Fruit fly (Drosophila melanogaster) whole organism, embryonic: ENCODE measurements around the gene soti.

ENCODE experiments used
- Atf6 ChIP-seq: fragments of 200-800 bp; sonication (Bioruptor generic); IDR thresholded peaks from 2 replicates; pipeline ENCODE4 v1.3.6; 2022; ENCODE audit warnings: missing biosample characterization, missing genetic modification characterization
- Bdp1 ChIP-seq: fragments of 200-800 bp; sonication (Bioruptor generic); optimal IDR thresholded peaks from 3 replicates; lab custom pipeline; 2016; ENCODE audit warnings: missing biosample characterization, missing genetic modification characterization
- CG10147 ChIP-seq: fragments of 200-800 bp; sonication (Bioruptor generic); optimal IDR thresholded peaks from 2 replicates; lab custom pipeline; 2019; ENCODE audit warnings: missing biosample characterization, mild to moderate bottlenecking, missing genetic modification characterization, moderate library complexity
- CG10979 ChIP-seq: fragments of 200-800 bp; sonication (Bioruptor generic); optimal IDR thresholded peaks from 2 replicates; lab custom pipeline; 2018; ENCODE audit warnings: missing biosample characterization, mild to moderate bottlenecking, missing genetic modification characterization, moderate library complexity
- CG11696 ChIP-seq: fragments of 200-800 bp; sonication (Bioruptor generic); IDR thresholded peaks from 2 replicates; pipeline ENCODE4 v1.3.6; 2022; ENCODE audit warnings: missing biosample characterization, missing genetic modification characterization
- CG12219 ChIP-seq: fragments of 200-800 bp; sonication (Bioruptor generic); optimal IDR thresholded peaks from 3 replicates; lab custom pipeline; 2018; ENCODE audit warnings: missing biosample characterization, mild to moderate bottlenecking, missing genetic modification characterization
- CG1233 ChIP-seq: fragments of 200-800 bp; sonication (Bioruptor generic); optimal IDR thresholded peaks from 4 replicates; lab custom pipeline; 2018; ENCODE audit warnings: missing biosample characterization, mild to moderate bottlenecking, missing genetic modification characterization
- CG13287 ChIP-seq: fragments of 200-800 bp; sonication (Bioruptor generic); IDR thresholded peaks from 2 replicates; pipeline ENCODE4 v1.3.6; 2022; ENCODE audit warnings: missing biosample characterization, missing genetic modification characterization; ENCODE audit not compliant: partially characterized antibody
- CG14860 ChIP-seq: fragments of 200-800 bp; sonication (Bioruptor generic); IDR thresholded peaks from 3 replicates; pipeline ENCODE4 v1.3.6; 2022; ENCODE audit warnings: missing biosample characterization, missing genetic modification characterization; ENCODE audit not compliant: partially characterized antibody
- CG2678 ChIP-seq: fragments of 200-800 bp; sonication (Bioruptor generic); optimal IDR thresholded peaks from 3 replicates; lab custom pipeline; 2019; ENCODE audit warnings: missing biosample characterization, mild to moderate bottlenecking, missing genetic modification characterization, moderate library complexity
- CG31224 ChIP-seq: fragments of 200-800 bp; sonication (Bioruptor generic); IDR thresholded peaks from 2 replicates; pipeline ENCODE4 v1.3.6; 2022; ENCODE audit warnings: missing biosample characterization, missing genetic modification characterization
- CG32532 ChIP-seq: fragments of 200-800 bp; sonication (Bioruptor generic); IDR thresholded peaks from 2 replicates; pipeline ENCODE4 v1.3.6; 2022; ENCODE audit warnings: missing biosample characterization, missing genetic modification characterization
- CG32767 ChIP-seq: fragments of 200-800 bp; sonication (Bioruptor generic); IDR thresholded peaks from 2 replicates; pipeline ENCODE4 v1.3.6; 2022; ENCODE audit warnings: missing biosample characterization, missing genetic modification characterization
- CG34422 ChIP-seq: fragments of 200-800 bp; sonication (Bioruptor generic); IDR thresholded peaks from 3 replicates; pipeline ENCODE4 v1.3.6; 2022; ENCODE audit warnings: missing biosample characterization, missing genetic modification characterization
- CG4360 ChIP-seq: fragments of 200-800 bp; sonication (Bioruptor generic); IDR thresholded peaks from 2 replicates; pipeline ENCODE4 v1.3.6; 2022; ENCODE audit warnings: missing biosample characterization, missing genetic modification characterization
- CG4820 ChIP-seq: fragments of 200-800 bp; sonication (Bioruptor generic); optimal IDR thresholded peaks from 3 replicates; lab custom pipeline; 2016; ENCODE audit warnings: missing biosample characterization, missing genetic modification characterization
- CG5180 ChIP-seq: fragments of 200-800 bp; sonication (Bioruptor generic); optimal IDR thresholded peaks from 3 replicates; lab custom pipeline; 2017; ENCODE audit warnings: missing biosample characterization, missing genetic modification characterization, mild to moderate bottlenecking, moderate library complexity, missing genetic modification reagents
- CG6654 ChIP-seq: fragments of 200-800 bp; sonication (Bioruptor generic); optimal IDR thresholded peaks from 2 replicates; lab custom pipeline; 2017; ENCODE audit warnings: missing biosample characterization, mild to moderate bottlenecking, missing genetic modification characterization
- CG8924 ChIP-seq: fragments of 200-800 bp; optimal IDR thresholded peaks from 3 replicates; lab custom pipeline; 2019; ENCODE audit warnings: missing biosample characterization, mild to moderate bottlenecking, missing genetic modification characterization, moderate library complexity
- CG8944 ChIP-seq: fragments of 200-800 bp; sonication (Bioruptor generic); optimal IDR thresholded peaks from 3 replicates; lab custom pipeline; 2016; ENCODE audit warnings: missing biosample characterization, missing genetic modification characterization
- CG9797 ChIP-seq: fragments of 200-800 bp; sonication (Bioruptor generic); optimal IDR thresholded peaks from 3 replicates; lab custom pipeline; 2018; ENCODE audit warnings: missing biosample characterization, mild to moderate bottlenecking, missing genetic modification characterization
- Chrac-16 ChIP-seq: fragments of 200-800 bp; sonication (Bioruptor generic); optimal IDR thresholded peaks from 3 replicates; lab custom pipeline; 2016; ENCODE audit warnings: missing biosample characterization, missing genetic modification characterization
- CkIIα-i1 ChIP-seq: fragments of 200-800 bp; sonication (Bioruptor generic); IDR thresholded peaks from 2 replicates; pipeline ENCODE4 v1.3.6; 2022; ENCODE audit warnings: missing biosample characterization, missing genetic modification characterization
- Fer1 ChIP-seq: fragments of 200-800 bp; sonication (Bioruptor generic); optimal IDR thresholded peaks from 2 replicates; lab custom pipeline; 2017; ENCODE audit warnings: missing biosample characterization, mild to moderate bottlenecking, missing genetic modification characterization
- Fer2 ChIP-seq: fragments of 200-800 bp; sonication (Bioruptor generic); optimal IDR thresholded peaks from 2 replicates; lab custom pipeline; 2018; ENCODE audit warnings: missing biosample characterization, mild to moderate bottlenecking, missing genetic modification characterization, moderate library complexity
- Fer3 ChIP-seq: fragments of 200-800 bp; sonication (Bioruptor generic); optimal IDR thresholded peaks from 2 replicates; lab custom pipeline; 2018; ENCODE audit warnings: missing biosample characterization, mild to moderate bottlenecking, missing genetic modification characterization, moderate library complexity
- GATAe ChIP-seq: fragments of 200-800 bp; sonication (Bioruptor generic); conservative IDR thresholded peaks from 2 replicates; pipeline ENCODE4 v1.3.6; 2022; ENCODE audit warnings: missing biosample characterization, missing genetic modification characterization
- HLH3B ChIP-seq: fragments of 200-800 bp; sonication (Bioruptor generic); IDR thresholded peaks from 2 replicates; pipeline ENCODE4 v1.3.6; 2022; ENCODE audit warnings: missing biosample characterization, missing genetic modification characterization
- HLH54F ChIP-seq: fragments of 200-800 bp; sonication (Bioruptor generic); optimal IDR thresholded peaks from 3 replicates; lab custom pipeline; 2016; ENCODE audit warnings: missing biosample characterization, missing genetic modification characterization
- Hey ChIP-seq: fragments of 200-800 bp; sonication (Bioruptor generic); optimal IDR thresholded peaks from 3 replicates; lab custom pipeline; 2018; ENCODE audit warnings: missing biosample characterization, mild to moderate bottlenecking, missing genetic modification characterization
- HmgD ChIP-seq: fragments of 200-800 bp; sonication (Bioruptor generic); optimal IDR thresholded peaks from 3 replicates; lab custom pipeline; 2016; ENCODE audit warnings: missing biosample characterization, missing genetic modification characterization
- Lpt ChIP-seq: fragments of >200 bp; optimal IDR thresholded peaks from 2 replicates; lab custom pipeline; 2018; ENCODE audit warnings: missing biosample characterization, missing genetic modification characterization
- MESR4 ChIP-seq: fragments of 200-800 bp; sonication (Bioruptor generic); optimal IDR thresholded peaks from 2 replicates; lab custom pipeline; 2018; ENCODE audit warnings: missing biosample characterization, mild to moderate bottlenecking, missing genetic modification characterization, moderate library complexity
- Mad ChIP-seq: fragments of 200-800 bp; sonication (Bioruptor generic); optimal IDR thresholded peaks from 2 replicates; lab custom pipeline; 2016; ENCODE audit warnings: missing biosample characterization, missing genetic modification characterization
- Oaz ChIP-seq: fragments of 200-800 bp; sonication (Bioruptor generic); IDR thresholded peaks from 2 replicates; pipeline ENCODE4 v1.3.6; 2022; ENCODE audit warnings: missing biosample characterization, missing genetic modification characterization
- Ptx1 ChIP-seq: fragments of 200-800 bp; sonication (Bioruptor generic); IDR thresholded peaks from 2 replicates; pipeline ENCODE4 v1.3.6; 2022; ENCODE audit warnings: missing biosample characterization, missing genetic modification characterization
- ap ChIP-seq: fragments of 200-800 bp; sonication (Bioruptor generic); IDR thresholded peaks from 2 replicates; pipeline ENCODE4 v1.3.6; 2022; ENCODE audit warnings: missing biosample characterization, missing genetic modification characterization
- ara ChIP-seq: fragments of 200-800 bp; sonication (Bioruptor generic); IDR thresholded peaks from 2 replicates; pipeline ENCODE4 v1.3.6; 2022; ENCODE audit warnings: missing biosample characterization, missing genetic modification characterization
- ase ChIP-seq: fragments of 200-800 bp; sonication (Bioruptor generic); IDR thresholded peaks from 3 replicates; pipeline ENCODE4 v1.3.6; 2022; ENCODE audit warnings: missing biosample characterization, missing genetic modification characterization
- bbx ChIP-seq: fragments of 200-800 bp; sonication (Bioruptor generic); IDR thresholded peaks from 2 replicates; pipeline ENCODE4 v1.3.6; 2022; ENCODE audit warnings: missing biosample characterization, missing genetic modification characterization; ENCODE audit not compliant: partially characterized antibody
- chn ChIP-seq: fragments of 200-800 bp; sonication (Bioruptor generic); optimal IDR thresholded peaks from 2 replicates; lab custom pipeline; 2016; ENCODE audit warnings: missing biosample characterization, missing genetic modification characterization
- corto ChIP-seq: fragments of 200-800 bp; sonication (Bioruptor generic); optimal IDR thresholded peaks from 2 replicates; lab custom pipeline; 2016; ENCODE audit warnings: missing biosample characterization, mild to moderate bottlenecking, missing genetic modification characterization, moderate library complexity
- fd64A ChIP-seq: fragments of 200-800 bp; sonication (Bioruptor generic); optimal IDR thresholded peaks from 3 replicates; lab custom pipeline; 2018; ENCODE audit warnings: missing biosample characterization, mild to moderate bottlenecking, missing genetic modification characterization
- fd96Cb ChIP-seq: fragments of 200-800 bp; sonication (Bioruptor generic); optimal IDR thresholded peaks from 2 replicates; lab custom pipeline; 2018; ENCODE audit warnings: missing biosample characterization, mild to moderate bottlenecking, missing genetic modification characterization, moderate library complexity
- pan ChIP-seq, 4 experiments: fragments of >200 bp in 3 of 4; fragments of 200-800 bp in 1 of 4; sonication (Bioruptor generic) in 1 of 4; optimal IDR thresholded peaks in 3 of 4; IDR thresholded peaks in 1 of 4; 2 replicates each; pipeline versions ENCODE4 v1.3.6 to Lab custom; 2017 to 2022; ENCODE audit warnings: missing biosample characterization in 2 of 4, missing genetic modification characterization in 2 of 4, mixed read lengths in 1 of 4
- salm ChIP-seq: fragments of 200-800 bp; sonication (Bioruptor generic); optimal IDR thresholded peaks from 2 replicates; lab custom pipeline; 2018; ENCODE audit warnings: missing biosample characterization, mild to moderate bottlenecking, missing genetic modification characterization
- schlank ChIP-seq: fragments of 200-800 bp; sonication (Bioruptor generic); optimal IDR thresholded peaks from 2 replicates; lab custom pipeline; 2018; ENCODE audit warnings: missing biosample characterization, mild to moderate bottlenecking, missing genetic modification characterization
- sens-2 ChIP-seq: fragments of 200-800 bp; sonication (Bioruptor generic); IDR thresholded peaks from 2 replicates; pipeline ENCODE4 v1.3.6; 2022; ENCODE audit warnings: missing biosample characterization, missing genetic modification characterization
- tna ChIP-seq: fragments of 200-800 bp; sonication (Bioruptor generic); IDR thresholded peaks from 2 replicates; pipeline ENCODE4 v1.3.6; 2022; ENCODE audit warnings: missing biosample characterization, missing genetic modification characterization; ENCODE audit not compliant: partially characterized antibody
- vvl ChIP-seq: fragments of 200-800 bp; sonication (Bioruptor generic); IDR thresholded peaks from 2 replicates; pipeline ENCODE4 v1.3.6; 2022; ENCODE audit warnings: missing biosample characterization, missing genetic modification characterization

The soti gene

DNA sequence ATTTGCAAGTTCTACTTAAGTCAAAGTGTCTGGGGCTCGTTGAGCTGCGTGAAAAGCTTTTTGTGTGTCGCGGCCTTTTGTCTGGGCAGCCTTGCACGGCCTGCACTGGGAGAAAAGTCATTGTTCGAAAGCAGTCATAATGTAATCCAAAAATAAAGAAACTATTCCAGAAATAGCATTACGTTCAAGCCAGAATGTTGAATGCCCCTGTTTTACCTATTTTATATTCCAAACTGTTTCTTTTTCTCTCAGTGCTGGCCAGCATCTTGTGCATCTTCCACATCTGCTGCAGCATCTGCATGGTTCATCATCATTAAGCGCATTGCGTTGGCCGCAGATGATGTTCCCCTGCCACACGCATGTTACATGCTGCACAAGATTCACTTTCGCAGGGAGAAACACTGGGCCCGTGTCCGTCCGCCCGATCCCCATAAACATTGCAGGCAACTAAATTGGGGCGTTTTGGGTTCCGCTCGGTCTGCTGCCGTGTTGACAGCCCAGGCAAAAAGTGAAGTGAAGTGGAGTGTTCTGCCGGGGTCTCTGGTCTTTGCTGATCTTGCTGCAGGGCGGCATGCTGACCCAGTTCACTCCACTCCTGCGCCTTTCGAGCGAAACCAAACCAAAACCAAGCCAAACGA, 32.0 kb upstream of the soti start (continued):
- TF ChIP-seq CG5180 (no peak), MESR4 (GFP tag; lab: Kevin White, UChicago) (no peak), CG32532 (GFP tag; lab: Robert Waterston, UW) (no peak), salm (tag; lab: Kevin White, UChicago) (no peak), CG13287 (GFP tag; lab: Robert Waterston, UW) (no peak), tna (GFP tag; lab: Robert Waterston, UW) (no peak), Fer2 (tag; lab: Kevin White, UChicago) (no peak), sens-2 (GFP tag; lab: Robert Waterston, UW) (peak; percentile 67), fd96Cb (peak; percentile 74), CG31224 (GFP tag; lab: Robert Waterston, UW) (no peak), CG4820 (GFP tag; lab: Kevin White, UChicago) (peak; percentile 70), ap (peak; percentile 71), CG1233 (GFP tag; lab: Kevin White, UChicago) (no peak), Hey (no peak), CG2678 (peak; percentile 34), CG8924 (tag; lab: Kevin White, UChicago) (peak; percentile 17), corto (GFP tag; lab: Kevin White, UChicago) (peak; percentile 46), Lpt (GFP tag; lab: Kevin White, UChicago) (no peak), Mad (peak; percentile 16), CG9797 (GFP tag; lab: Kevin White, UChicago) (no peak), ara (GFP tag; lab: Robert Waterston, UW) (peak; percentile 81), CG12219 (peak; percentile 37), Fer1 (GFP tag; lab: Kevin White, UChicago) (no peak), HLH54F (GFP tag; lab: Kevin White, UChicago) (no peak), CG10147 (no peak), ase (GFP tag; lab: Robert Waterston, UW) (peak; percentile 43; the same call in 1 of the 3 replicates), HmgD (GFP tag; lab: Kevin White, UChicago) (no peak), fd64A (GFP tag; lab: Kevin White, UChicago) (peak; percentile 26), vvl (peak; percentile 84), CG8944 (GFP tag; lab: Kevin White, UChicago) (peak; percentile 31), pan (optimal IDR thresholded peaks at IDR 0.05; lab: Kevin White, UChicago) (no peak), pan (GFP tag; optimal IDR thresholded peaks at IDR 0.05 in 1 of 2, IDR thresholded peaks at IDR 0.05 in 1 of 2) (peak in 1 of 2 experiments; percentile 62), Bdp1 (GFP tag; lab: Kevin White, UChicago) (no peak), schlank (no peak), Fer3 (tag; lab: Kevin White, UChicago) (peak; percentile 6), CG14860 (no peak), CG32767 (GFP tag; lab: Robert Waterston, UW) (no peak), CG11696 (GFP tag; lab: Robert Waterston, UW) (peak; percentile 43; the same call in 1 of the 2 replicates), CkIIα-i1 (GFP tag; lab: Robert Waterston, UW) (no peak), Oaz (GFP tag; lab: Robert Waterston, UW) (peak; percentile 32; the same call in 1 of the 2 replicates), bbx (GFP tag; lab: Robert Waterston, UW) (no peak), CG34422 (GFP tag; lab: Robert Waterston, UW) (peak; percentile 68; the same call in 1 of the 3 replicates), HLH3B (GFP tag; lab: Robert Waterston, UW) (peak; percentile 68), Ptx1 (GFP tag; lab: Robert Waterston, UW) (peak; percentile 74), chn (GFP tag; lab: Kevin White, UChicago) (peak; percentile 58), Atf6 (GFP tag; lab: Robert Waterston, UW) (no peak), GATAe (GFP tag; lab: Robert Waterston, UW) (no peak), CG4360 (no peak), Chrac-16 (GFP tag; lab: Kevin White, UChicago) (peak; percentile 61), CG6654 (GFP tag; lab: Kevin White, UChicago) (peak; percentile 17), CG10979 (tag; lab: Kevin White, UChicago) (peak; percentile 70)
